Fruit fly (Drosophila melanogaster) whole organism, embryonic: ENCODE data around the gene alphaTub84D.

Experiments used
- Asciz ChIP-seq: fragments of 200-800 bp; sonication (Bioruptor generic); optimal IDR thresholded peaks from 2 replicates; lab custom pipeline; 2017; ENCODE audit warnings: missing biosample characterization, mild to moderate bottlenecking, missing genetic modification characterization, missing genetic modification reagents
- Bdp1 ChIP-seq: fragments of 200-800 bp; sonication (Bioruptor generic); optimal IDR thresholded peaks from 3 replicates; lab custom pipeline; 2016; ENCODE audit warnings: missing biosample characterization, missing genetic modification characterization
- CG10462 ChIP-seq: fragments of 200-800 bp; sonication (Bioruptor generic); optimal IDR thresholded peaks from 2 replicates; lab custom pipeline; 2016; ENCODE audit warnings: missing biosample characterization, missing genetic modification characterization
- CG11398 ChIP-seq: fragments of 200-800 bp; sonication (Bioruptor generic); optimal IDR thresholded peaks from 2 replicates; lab custom pipeline; 2016; ENCODE audit warnings: missing biosample characterization, missing genetic modification characterization
- CG11504 ChIP-seq: fragments of 200-800 bp; sonication (Bioruptor generic); optimal IDR thresholded peaks from 3 replicates; lab custom pipeline; 2019; ENCODE audit warnings: missing biosample characterization, mild to moderate bottlenecking, missing genetic modification characterization, moderate library complexity
- CG12744 ChIP-seq: fragments of 200-800 bp; sonication (Bioruptor generic); optimal IDR thresholded peaks from 2 replicates; lab custom pipeline; 2016; ENCODE audit warnings: missing biosample characterization, missing genetic modification characterization
- CG14441 ChIP-seq: fragments of 200-800 bp; sonication (Bioruptor generic); IDR thresholded peaks from 2 replicates; pipeline ENCODE4 v1.3.6; 2022; ENCODE audit warnings: missing biosample characterization, missing genetic modification characterization
- CG14667 ChIP-seq: fragments of 200-800 bp; sonication (Bioruptor generic); IDR thresholded peaks from 2 replicates; pipeline ENCODE4 v1.3.6; 2022; ENCODE audit warnings: missing biosample characterization, missing genetic modification characterization
- CG15514 ChIP-seq: fragments of 200-800 bp; sonication (Bioruptor generic); optimal IDR thresholded peaks from 3 replicates; lab custom pipeline; 2017; ENCODE audit warnings: missing biosample characterization, missing genetic modification characterization, mild to moderate bottlenecking, moderate library complexity, missing genetic modification reagents
- CG16863 ChIP-seq: fragments of 200-800 bp; sonication (Bioruptor generic); optimal IDR thresholded peaks from 3 replicates; lab custom pipeline; 2016; ENCODE audit warnings: missing biosample characterization, missing genetic modification characterization
- CG17361 ChIP-seq: fragments of 200-800 bp; sonication (Bioruptor generic); IDR thresholded peaks from 3 replicates; pipeline ENCODE4 v1.3.6; 2022; ENCODE audit warnings: missing biosample characterization, missing genetic modification characterization
- CG17912 ChIP-seq: fragments of 200-800 bp; sonication (Bioruptor generic); optimal IDR thresholded peaks from 2 replicates; lab custom pipeline; 2018; ENCODE audit warnings: missing biosample characterization, mild to moderate bottlenecking, missing genetic modification characterization
- CG18011 ChIP-seq: fragments of 200-800 bp; sonication (Bioruptor generic); optimal IDR thresholded peaks from 2 replicates; lab custom pipeline; 2017; ENCODE audit warnings: missing biosample characterization, missing genetic modification characterization, mild to moderate bottlenecking, moderate library complexity, missing genotype
- CG2202 ChIP-seq: fragments of 200-800 bp; sonication (Bioruptor generic); optimal IDR thresholded peaks from 2 replicates; lab custom pipeline; 2018; ENCODE audit warnings: missing biosample characterization, mild to moderate bottlenecking, missing genetic modification characterization
- CG31365 ChIP-seq: fragments of 200-800 bp; sonication (Bioruptor generic); optimal IDR thresholded peaks from 2 replicates; lab custom pipeline; 2018; ENCODE audit warnings: missing biosample characterization, mild to moderate bottlenecking, missing genetic modification characterization
- CG4404 ChIP-seq: fragments of 200-800 bp; sonication (Bioruptor generic); IDR thresholded peaks from 2 replicates; pipeline ENCODE4 v1.3.6; 2022; ENCODE audit warnings: missing biosample characterization, missing genetic modification characterization
- CG5180 ChIP-seq: fragments of 200-800 bp; sonication (Bioruptor generic); optimal IDR thresholded peaks from 3 replicates; lab custom pipeline; 2017; ENCODE audit warnings: missing biosample characterization, missing genetic modification characterization, mild to moderate bottlenecking, moderate library complexity, missing genetic modification reagents
- CG6813 ChIP-seq: fragments of 200-800 bp; sonication (Bioruptor generic); optimal IDR thresholded peaks from 2 replicates; lab custom pipeline; 2017; ENCODE audit warnings: missing biosample characterization, missing genetic modification characterization, mild to moderate bottlenecking, moderate library complexity, missing genetic modification reagents
- CG7839 ChIP-seq: fragments of 200-800 bp; sonication (Bioruptor generic); optimal IDR thresholded peaks from 3 replicates; lab custom pipeline; 2018; ENCODE audit warnings: missing biosample characterization, mild to moderate bottlenecking, missing genetic modification characterization, moderate library complexity
- CG9932 ChIP-seq: fragments of 200-800 bp; sonication (Bioruptor generic); IDR thresholded peaks from 2 replicates; pipeline ENCODE4 v1.3.6; 2022; ENCODE audit warnings: missing biosample characterization, missing genetic modification characterization
- Dad ChIP-seq: fragments of 200-800 bp; sonication (Bioruptor generic); optimal IDR thresholded peaks from 3 replicates; lab custom pipeline; 2016; ENCODE audit warnings: missing biosample characterization, missing genetic modification characterization
- Doc3 ChIP-seq: fragments of 200-800 bp; sonication (Bioruptor generic); IDR thresholded peaks from 3 replicates; pipeline ENCODE4 v1.3.6; 2022; ENCODE audit warnings: missing biosample characterization, missing genetic modification characterization; ENCODE audit not compliant: partially characterized antibody
- H2.0 ChIP-seq: fragments of 200-800 bp; sonication (Bioruptor generic); IDR thresholded peaks from 2 replicates; pipeline ENCODE4 v1.3.6; 2022; ENCODE audit warnings: missing biosample characterization, missing genetic modification characterization
- HmgD ChIP-seq: fragments of 200-800 bp; sonication (Bioruptor generic); optimal IDR thresholded peaks from 3 replicates; lab custom pipeline; 2016; ENCODE audit warnings: missing biosample characterization, missing genetic modification characterization
- Hr3 ChIP-seq: fragments of 200-800 bp; sonication (Bioruptor generic); optimal IDR thresholded peaks from 3 replicates; lab custom pipeline; 2016; ENCODE audit warnings: missing biosample characterization, missing genetic modification characterization
- Hsf ChIP-seq: fragments of 200-800 bp; sonication (Bioruptor generic); optimal IDR thresholded peaks from 3 replicates; lab custom pipeline; 2016; ENCODE audit warnings: missing biosample characterization, missing genetic modification characterization
- Jarid2 ChIP-seq: fragments of 200-800 bp; sonication (Bioruptor generic); optimal IDR thresholded peaks from 3 replicates; lab custom pipeline; 2017; ENCODE audit warnings: mild to moderate bottlenecking, missing biosample characterization, missing genetic modification reagents, missing genetic modification characterization
- MBD-R2 ChIP-seq: fragments of 200-800 bp; sonication (Bioruptor generic); IDR thresholded peaks from 2 replicates; pipeline ENCODE4 v1.3.6; 2022; ENCODE audit warnings: missing biosample characterization, missing genetic modification characterization
- Rfx ChIP-seq: fragments of 200-800 bp; sonication (Bioruptor generic); IDR thresholded peaks from 2 replicates; pipeline ENCODE4 v1.3.6; 2022; ENCODE audit warnings: missing biosample characterization, missing genetic modification characterization
- Sox100B ChIP-seq: fragments of 200-800 bp; sonication (Bioruptor generic); optimal IDR thresholded peaks from 3 replicates; lab custom pipeline; 2018; ENCODE audit warnings: missing biosample characterization, mild to moderate bottlenecking, missing genetic modification characterization
- Stat92E ChIP-seq, 3 experiments: fragments of >200 bp in 2 of 3; fragments of 200-800 bp in 1 of 3; sonication (Bioruptor generic) in 1 of 3; optimal IDR thresholded peaks; 2 replicates each; lab custom pipeline; 2017 to 2019; ENCODE audit warnings: missing biosample characterization in 3 of 3, missing genetic modification characterization in 3 of 3, mild to moderate bottlenecking in 1 of 3, moderate library complexity in 1 of 3
- Usf ChIP-seq: fragments of 200-800 bp; sonication (Bioruptor generic); optimal IDR thresholded peaks from 2 replicates; lab custom pipeline; 2017; ENCODE audit warnings: missing genotype, missing biosample characterization, missing genetic modification characterization
- ac ChIP-seq: fragments of 200-800 bp; sonication (Bioruptor generic); optimal IDR thresholded peaks from 3 replicates; lab custom pipeline; 2017; ENCODE audit warnings: missing biosample characterization, mild to moderate bottlenecking, missing genetic modification characterization
- amos ChIP-seq: fragments of 200-800 bp; sonication (Bioruptor generic); IDR thresholded peaks from 2 replicates; pipeline ENCODE4 v1.3.6; 2022; ENCODE audit warnings: missing biosample characterization, missing genetic modification characterization; ENCODE audit not compliant: partially characterized antibody
- cas ChIP-seq: fragments of 200-800 bp; sonication (Bioruptor generic); IDR thresholded peaks from 2 replicates; pipeline ENCODE4 v1.3.6; 2022; ENCODE audit warnings: missing biosample characterization, missing genetic modification characterization
- corto ChIP-seq: fragments of 200-800 bp; sonication (Bioruptor generic); optimal IDR thresholded peaks from 2 replicates; lab custom pipeline; 2016; ENCODE audit warnings: missing biosample characterization, mild to moderate bottlenecking, missing genetic modification characterization, moderate library complexity
- fd102C ChIP-seq: fragments of 200-800 bp; sonication (Bioruptor generic); optimal IDR thresholded peaks from 2 replicates; lab custom pipeline; 2018; ENCODE audit warnings: missing biosample characterization, mild to moderate bottlenecking, missing genetic modification characterization, moderate library complexity
- gcm ChIP-seq: fragments of 200-800 bp; sonication (Bioruptor generic); optimal IDR thresholded peaks from 2 replicates; lab custom pipeline; 2019; ENCODE audit warnings: missing biosample characterization, mild to moderate bottlenecking, missing genetic modification characterization, moderate library complexity
- gem ChIP-seq: fragments of 200-800 bp; sonication (Bioruptor generic); optimal IDR thresholded peaks from 2 replicates; lab custom pipeline; 2019; ENCODE audit warnings: missing biosample characterization, mild to moderate bottlenecking, missing genetic modification characterization, moderate library complexity
- gsb-n ChIP-seq: fragments of 200-800 bp; sonication (Bioruptor generic); optimal IDR thresholded peaks from 3 replicates; lab custom pipeline; 2018; ENCODE audit warnings: missing biosample characterization, mild to moderate bottlenecking, missing genetic modification characterization
- hb ChIP-seq: fragments of 200-800 bp; sonication (Bioruptor generic); IDR thresholded peaks from 3 replicates; pipeline ENCODE4 v1.3.6; 2022; ENCODE audit warnings: missing biosample characterization, missing genetic modification characterization; ENCODE audit not compliant: partially characterized antibody
- hbn ChIP-seq: fragments of 200-800 bp; sonication (Bioruptor generic); IDR thresholded peaks from 2 replicates; pipeline ENCODE4 v1.3.6; 2022; ENCODE audit warnings: missing biosample characterization, missing genetic modification characterization; ENCODE audit not compliant: partially characterized antibody
- oc ChIP-seq: fragments of 200-800 bp; sonication (Bioruptor generic); optimal IDR thresholded peaks from 2 replicates; lab custom pipeline; 2018; ENCODE audit warnings: missing biosample characterization, mild to moderate bottlenecking, missing genetic modification characterization, moderate library complexity
- p53 ChIP-seq: fragments of 200-800 bp; sonication (Bioruptor generic); optimal IDR thresholded peaks from 2 replicates; lab custom pipeline; 2016; ENCODE audit warnings: missing biosample characterization, missing genetic modification characterization
- psq ChIP-seq: fragments of 200-800 bp; sonication (Bioruptor generic); optimal IDR thresholded peaks from 2 replicates; lab custom pipeline; 2017; ENCODE audit warnings: missing biosample characterization, missing genetic modification characterization
- sc ChIP-seq, 3 experiments: fragments of >200 bp in 2 of 3; fragments of 200-800 bp in 1 of 3; sonication (Bioruptor generic) in 1 of 3; optimal IDR thresholded peaks; 2 replicates in 2 of 3; 3 replicates in 1 of 3; lab custom pipeline; 2017; ENCODE audit warnings: mild to moderate bottlenecking in 1 of 3, missing biosample characterization in 1 of 3, missing genetic modification characterization in 1 of 3, missing genetic modification reagents in 1 of 3
- sd ChIP-seq: fragments of 200-800 bp; sonication (Bioruptor generic); optimal IDR thresholded peaks from 3 replicates; lab custom pipeline; 2018; ENCODE audit warnings: missing biosample characterization, mild to moderate bottlenecking, missing genetic modification characterization, moderate library complexity
- sens-2 ChIP-seq: fragments of 200-800 bp; sonication (Bioruptor generic); IDR thresholded peaks from 2 replicates; pipeline ENCODE4 v1.3.6; 2022; ENCODE audit warnings: missing biosample characterization, missing genetic modification characterization
- vfl ChIP-seq: fragments of 200-800 bp; sonication (Bioruptor generic); optimal IDR thresholded peaks from 2 replicates; lab custom pipeline; 2016; ENCODE audit warnings: missing biosample characterization, missing genetic modification characterization
- z ChIP-seq: fragments of 200-800 bp; sonication (Bioruptor generic); IDR thresholded peaks from 3 replicates; pipeline ENCODE4 v1.3.6; 2022; ENCODE audit warnings: missing biosample characterization, missing genetic modification characterization

Gene alphaTub84D

dm6 chr3R:7492099-7492498 lies 38.5 kb upstream of the alphaTub84D start (continued):
- no peak for TF ChIP-seq Hr3 (GFP tag; lab: Kevin White, UChicago)
- TF ChIP-seq Asciz, result no peak
- peak; percentile 46 for TF ChIP-seq Rfx (GFP tag; lab: Robert Waterston, UW)
- TF ChIP-seq Stat92E (GFP tag; optimal IDR thresholded peaks at IDR 0.05; lab: Kevin White, UChicago), result no peak
- no peak for TF ChIP-seq H2.0 (GFP tag; lab: Robert Waterston, UW)
- no peak for TF ChIP-seq Sox100B
- no peak for TF ChIP-seq sens-2 (GFP tag; lab: Robert Waterston, UW)
- TF ChIP-seq gsb-n (tag; lab: Kevin White, UChicago), result no peak
- peak; percentile 47; the same call in 1 of the 2 replicates for TF ChIP-seq amos
- peak; percentile 51 for TF ChIP-seq gem (tag; lab: Kevin White, UChicago)
- TF ChIP-seq CG16863, result no peak
- no peak for TF ChIP-seq CG31365
- TF ChIP-seq sc (optimal IDR thresholded peaks at IDR 0.05; lab: Kevin White, UChicago), result no peak
- TF ChIP-seq sc (GFP tag; optimal IDR thresholded peaks at IDR 0.05; lab: Kevin White, UChicago), result no peak
- TF ChIP-seq z (GFP tag; lab: Robert Waterston, UW), result no peak
- TF ChIP-seq CG9932 (GFP tag; lab: Robert Waterston, UW), result peak; percentile 41; the same call in 1 of the 2 replicates
- TF ChIP-seq CG4404 (GFP tag; lab: Robert Waterston, UW), result no peak
- no peak for TF ChIP-seq sd (tag; lab: Kevin White, UChicago)
- TF ChIP-seq CG17912 (GFP tag; lab: Kevin White, UChicago), result no peak
- TF ChIP-seq CG11398 (GFP tag; lab: Kevin White, UChicago), result no peak
- TF ChIP-seq CG17361 (GFP tag; lab: Robert Waterston, UW), result peak; percentile 33; the same call in 2 of the 3 replicates
- peak; percentile 47 for TF ChIP-seq CG14441
- no peak for TF ChIP-seq CG6813
- peak; percentile 17; the same call in 1 of the 2 replicates for TF ChIP-seq MBD-R2
- no peak for TF ChIP-seq fd102C (GFP tag; lab: Kevin White, UChicago)
- TF ChIP-seq CG10462 (GFP tag; lab: Kevin White, UChicago), result no peak
- no peak for TF ChIP-seq Jarid2 (GFP tag; lab: Kevin White, UChicago)
- no peak for TF ChIP-seq psq
- no peak for TF ChIP-seq cas
- TF ChIP-seq corto (GFP tag; lab: Kevin White, UChicago), result no peak
- no peak for TF ChIP-seq gcm (GFP tag; lab: Kevin White, UChicago)
- TF ChIP-seq CG11504, result peak; percentile 45
- no peak for TF ChIP-seq Usf (GFP tag; lab: Kevin White, UChicago)
- no peak for TF ChIP-seq CG14667 (GFP tag; lab: Robert Waterston, UW)
- no peak for TF ChIP-seq CG5180 (GFP tag; lab: Kevin White, UChicago)
- TF ChIP-seq CG18011, result peak; percentile 97
- TF ChIP-seq Bdp1, result no peak
- no peak for TF ChIP-seq p53 (GFP tag; lab: Kevin White, UChicago)
- no peak for TF ChIP-seq Doc3 (GFP tag; lab: Robert Waterston, UW)
- no peak for TF ChIP-seq hbn (GFP tag; lab: Robert Waterston, UW)
- TF ChIP-seq ac (GFP tag; lab: Kevin White, UChicago), result no peak
- peak; percentile 9 for TF ChIP-seq CG15514 (GFP tag; lab: Kevin White, UChicago)
- no peak for TF ChIP-seq HmgD
- TF ChIP-seq CG2202 (tag; lab: Kevin White, UChicago), result no peak
- TF ChIP-seq oc, result no peak
- TF ChIP-seq CG12744 (GFP tag; lab: Kevin White, UChicago), result no peak
- no peak for TF ChIP-seq Hsf (GFP tag; lab: Kevin White, UChicago)
- peak; percentile 71; the same call in 2 of the 3 replicates for TF ChIP-seq hb
- TF ChIP-seq vfl (GFP tag; lab: Kevin White, UChicago), result no peak
- TF ChIP-seq Dad (GFP tag; lab: Kevin White, UChicago), result no peak
- TF ChIP-seq CG7839 (tag; lab: Kevin White, UChicago), result peak; percentile 51
